Fruit fly (Drosophila melanogaster) whole organism, prepupa: ENCODE measurements around the gene mbo.

Source experiments
- Blimp-1 ChIP-seq: fragments of 200-800 bp; sonication (Bioruptor generic); optimal IDR thresholded peaks from 3 replicates; lab custom pipeline; 2017; ENCODE audit warnings: missing biosample characterization, missing genetic modification characterization, mild to moderate bottlenecking, moderate library complexity, missing genetic modification reagents
- CG1621 ChIP-seq: fragments of 200-800 bp; sonication (Bioruptor generic); optimal IDR thresholded peaks from 3 replicates; lab custom pipeline; 2018; ENCODE audit warnings: missing biosample characterization, mild to moderate bottlenecking, missing genetic modification characterization
- CG31627 ChIP-seq: fragments of 200-800 bp; sonication (Bioruptor generic); optimal IDR thresholded peaks from 3 replicates; lab custom pipeline; 2016; ENCODE audit warnings: missing biosample characterization, missing genetic modification characterization
- CG32006 ChIP-seq: fragments of 200-800 bp; sonication (Bioruptor generic); optimal IDR thresholded peaks from 3 replicates; lab custom pipeline; 2017; ENCODE audit warnings: missing biosample characterization, mild to moderate bottlenecking, missing genetic modification characterization
- CG34406 ChIP-seq: fragments of 200-800 bp; sonication (Bioruptor generic); optimal IDR thresholded peaks from 3 replicates; lab custom pipeline; 2016; ENCODE audit warnings: missing biosample characterization, missing genetic modification characterization
- CG3919 ChIP-seq: fragments of 200-800 bp; sonication (Bioruptor generic); optimal IDR thresholded peaks from 3 replicates; lab custom pipeline; 2016; ENCODE audit warnings: missing biosample characterization, missing genetic modification characterization
- CG6163 ChIP-seq: fragments of 200-800 bp; sonication (Bioruptor generic); IDR thresholded peaks from 3 replicates; pipeline ENCODE4 v1.3.6; 2022; ENCODE audit warnings: missing biosample characterization, missing genetic modification characterization
- CG6792 ChIP-seq: fragments of 200-800 bp; sonication (Bioruptor generic); optimal IDR thresholded peaks from 3 replicates; lab custom pipeline; 2016; ENCODE audit warnings: missing biosample characterization, missing genetic modification characterization
- CG6808 ChIP-seq: fragments of 200-800 bp; sonication (Bioruptor generic); optimal IDR thresholded peaks from 3 replicates; lab custom pipeline; 2017; ENCODE audit warnings: missing biosample characterization, missing genetic modification characterization, mild to moderate bottlenecking, moderate library complexity, missing genetic modification reagents
- CG6854 ChIP-seq: fragments of 200-800 bp; sonication (Bioruptor generic); optimal IDR thresholded peaks from 2 replicates; lab custom pipeline; 2017; ENCODE audit warnings: missing biosample characterization, mild to moderate bottlenecking, missing genetic modification characterization
- CG7368 ChIP-seq: fragments of 200-800 bp; sonication (Bioruptor generic); optimal IDR thresholded peaks from 3 replicates; lab custom pipeline; 2016; ENCODE audit warnings: missing biosample characterization, missing genetic modification characterization
- CG8119 ChIP-seq: fragments of 200-800 bp; sonication (Bioruptor generic); IDR thresholded peaks from 3 replicates; pipeline ENCODE4 v1.3.6; 2022; ENCODE audit warnings: missing biosample characterization, missing genetic modification characterization
- CG8632 ChIP-seq: fragments of 200-800 bp; sonication (Bioruptor generic); optimal IDR thresholded peaks from 3 replicates; lab custom pipeline; 2016; ENCODE audit warnings: missing biosample characterization, missing genetic modification characterization
- Eip75B ChIP-seq: fragments of 200-800 bp; sonication (Bioruptor generic); optimal IDR thresholded peaks from 3 replicates; lab custom pipeline; 2016; ENCODE audit warnings: missing biosample characterization, missing genetic modification characterization
- Eip78C ChIP-seq: fragments of 200-800 bp; sonication (Bioruptor generic); peaks from one replicate; lab custom pipeline; 2016; ENCODE audit warnings: missing biosample characterization, missing genetic modification characterization
- Lpt ChIP-seq: fragments of 200-800 bp; sonication (Bioruptor generic); optimal IDR thresholded peaks from 3 replicates; lab custom pipeline; 2016; ENCODE audit warnings: missing biosample characterization, missing genetic modification characterization
- OdsH ChIP-seq: fragments of 200-800 bp; sonication (Bioruptor generic); optimal IDR thresholded peaks from 3 replicates; lab custom pipeline; 2016; ENCODE audit warnings: missing biosample characterization, missing genetic modification characterization
- Sox102F ChIP-seq: fragments of 200-800 bp; sonication (Bioruptor generic); optimal IDR thresholded peaks from 2 replicates; lab custom pipeline; 2016; ENCODE audit warnings: missing biosample characterization, mild to moderate bottlenecking, missing genetic modification characterization
- acj6 ChIP-seq: fragments of 200-800 bp; sonication (Bioruptor generic); optimal IDR thresholded peaks from 3 replicates; lab custom pipeline; 2016; ENCODE audit warnings: missing biosample characterization, missing genetic modification characterization
- cyc ChIP-seq: fragments of 200-800 bp; sonication (Bioruptor generic); optimal IDR thresholded peaks from 3 replicates; lab custom pipeline; 2016; ENCODE audit warnings: missing biosample characterization, missing genetic modification characterization
- dac ChIP-seq: fragments of 200-800 bp; sonication (Bioruptor generic); optimal IDR thresholded peaks from 2 replicates; lab custom pipeline; 2017; ENCODE audit warnings: missing biosample characterization, mild to moderate bottlenecking, missing genetic modification characterization
- dsx ChIP-seq: fragments of 200-800 bp; optimal IDR thresholded peaks from 3 replicates; lab custom pipeline; 2019; ENCODE audit warnings: missing biosample characterization, mild to moderate bottlenecking, missing genetic modification characterization, moderate library complexity; ENCODE audit not compliant: poor library complexity, severe bottlenecking
- eg ChIP-seq: fragments of 200-800 bp; sonication (Bioruptor generic); IDR thresholded peaks from 3 replicates; pipeline ENCODE4 v1.3.6; 2022; ENCODE audit warnings: missing biosample characterization, missing genetic modification characterization
- fd59A ChIP-seq: fragments of 200-800 bp; sonication (Bioruptor generic); optimal IDR thresholded peaks from 2 replicates; lab custom pipeline; 2017; ENCODE audit warnings: missing biosample characterization, mild to moderate bottlenecking, missing genetic modification characterization, missing genetic modification reagents
- fd85E ChIP-seq: fragments of 200-800 bp; sonication (Bioruptor generic); optimal IDR thresholded peaks from 3 replicates; lab custom pipeline; 2016; ENCODE audit warnings: missing biosample characterization, missing genetic modification characterization
- net ChIP-seq: fragments of 200-800 bp; sonication (Bioruptor generic); optimal IDR thresholded peaks from 3 replicates; lab custom pipeline; 2016; ENCODE audit warnings: missing biosample characterization, missing genetic modification characterization
- pdm3 ChIP-seq: fragments of 200-800 bp; sonication (Bioruptor generic); optimal IDR thresholded peaks from 3 replicates; lab custom pipeline; 2016; ENCODE audit warnings: missing biosample characterization, missing genetic modification characterization
- salr ChIP-seq, 2 experiments: fragments of 200-800 bp; sonication (Bioruptor generic); optimal IDR thresholded peaks; 3 replicates each; lab custom pipeline; 2016 to 2018; ENCODE audit warnings: missing biosample characterization in 2 of 2, missing genetic modification characterization in 2 of 2, mild to moderate bottlenecking in 1 of 2
- svp ChIP-seq: fragments of 200-800 bp; sonication (Bioruptor generic); peaks from one replicate; lab custom pipeline; 2016; ENCODE audit warnings: missing biosample characterization, missing genetic modification characterization

mbo gene

DNA sequence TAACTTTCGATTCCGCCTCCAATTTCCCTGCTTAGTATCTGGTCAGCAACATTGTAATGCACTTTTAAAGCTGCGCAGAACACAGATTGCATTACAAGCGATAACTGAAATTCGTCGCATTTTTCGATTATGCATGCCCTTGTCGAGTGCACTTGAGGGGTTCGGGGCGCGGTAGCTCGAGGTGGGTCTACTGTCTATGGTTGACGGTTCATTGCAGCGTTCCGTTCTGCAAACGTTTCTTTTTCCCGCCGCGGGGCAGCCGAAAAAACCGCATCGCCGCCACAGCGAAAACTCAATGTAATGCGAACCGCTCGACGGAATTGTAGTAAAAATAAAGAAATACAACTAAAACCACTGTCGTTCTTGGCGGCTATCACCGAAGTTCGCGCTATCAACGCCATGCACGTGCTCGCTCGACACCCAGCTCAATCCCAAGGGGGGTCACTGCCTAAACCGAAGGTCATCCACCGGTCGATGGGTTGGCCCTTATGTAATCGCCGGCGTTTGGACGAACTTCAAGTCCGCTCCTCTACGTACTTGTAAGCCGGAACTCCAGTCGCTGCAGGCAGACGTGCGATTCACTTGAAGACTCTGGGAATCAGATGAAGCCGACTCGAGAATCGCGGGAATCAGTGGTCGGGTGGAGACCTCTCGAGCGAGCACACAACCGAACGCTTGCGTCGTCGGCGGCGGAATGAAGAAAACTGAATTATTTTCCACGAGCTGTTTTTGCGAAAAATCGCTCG is 10.0 kb upstream of the mbo start, which contains the start of gene kar:
kar (minus strand) TSS at position 696 of the 746 bp plus-strand sequence.
- no peak for TF ChIP-seq CG34406 (GFP tag; lab: Kevin White, UChicago)
- TF ChIP-seq salr (GFP tag; optimal IDR thresholded peaks at IDR 0.05; lab: Kevin White, UChicago), result no peak
- TF ChIP-seq CG3919 (GFP tag; lab: Kevin White, UChicago), result no peak
- no peak for TF ChIP-seq CG32006 (GFP tag; lab: Kevin White, UChicago)
- peak; percentile 77 for TF ChIP-seq dsx (GFP tag; lab: Kevin White, UChicago)
- TF ChIP-seq svp (GFP tag; lab: Kevin White, UChicago), result peak; percentile 94

DNA sequence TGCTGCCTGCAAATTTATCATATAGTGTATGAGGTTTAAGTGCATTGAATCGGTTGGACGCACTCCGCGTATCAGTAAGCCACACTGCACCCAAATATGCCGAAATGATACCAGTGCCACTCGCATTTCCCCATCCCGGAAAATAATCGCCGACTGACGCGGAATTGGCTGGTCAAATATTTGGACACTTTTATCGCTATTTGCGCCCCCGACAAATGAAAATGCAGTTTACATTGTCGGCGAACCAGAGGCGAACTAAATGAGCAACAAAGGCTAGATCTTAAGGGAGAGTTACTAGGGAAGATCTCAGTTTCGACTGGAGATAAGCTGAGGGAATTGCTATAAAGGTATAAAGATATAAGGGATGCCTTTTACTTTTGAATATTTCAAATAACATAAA is 9.3 kb upstream of the mbo start:
- TF ChIP-seq Eip78C, result peak; percentile 20
- no peak for TF ChIP-seq net (GFP tag; lab: Kevin White, UChicago)

DNA sequence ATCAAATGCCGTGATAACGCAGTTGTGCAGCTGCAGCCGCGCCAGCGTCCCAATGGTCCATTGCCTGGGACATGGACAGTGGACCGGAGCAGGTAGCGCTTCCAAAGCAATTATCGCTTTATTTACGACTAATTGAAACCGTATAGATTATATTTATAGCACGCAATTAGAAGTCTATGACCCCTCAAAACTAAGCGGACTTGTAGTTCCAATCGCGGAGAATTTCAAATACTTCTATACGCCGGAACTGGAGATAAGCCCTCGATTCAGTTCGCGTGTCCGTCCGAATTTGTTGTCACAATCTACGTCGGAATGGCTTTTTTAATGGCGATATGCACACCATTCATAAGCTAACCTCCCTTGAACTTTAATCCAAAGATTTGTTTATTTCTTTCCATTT is 6.4 kb upstream of the mbo start:
- TF ChIP-seq Eip75B (GFP tag; lab: Kevin White, UChicago) (no peak), acj6 (GFP tag; lab: Kevin White, UChicago) (no peak), CG1621 (tag; lab: Kevin White, UChicago) (no peak), CG31627 (GFP tag; lab: Kevin White, UChicago) (no peak), fd85E (GFP tag; lab: Kevin White, UChicago) (no peak), CG6808 (GFP tag; lab: Kevin White, UChicago) (no peak), dac (no peak), CG6854 (no peak)

DNA sequence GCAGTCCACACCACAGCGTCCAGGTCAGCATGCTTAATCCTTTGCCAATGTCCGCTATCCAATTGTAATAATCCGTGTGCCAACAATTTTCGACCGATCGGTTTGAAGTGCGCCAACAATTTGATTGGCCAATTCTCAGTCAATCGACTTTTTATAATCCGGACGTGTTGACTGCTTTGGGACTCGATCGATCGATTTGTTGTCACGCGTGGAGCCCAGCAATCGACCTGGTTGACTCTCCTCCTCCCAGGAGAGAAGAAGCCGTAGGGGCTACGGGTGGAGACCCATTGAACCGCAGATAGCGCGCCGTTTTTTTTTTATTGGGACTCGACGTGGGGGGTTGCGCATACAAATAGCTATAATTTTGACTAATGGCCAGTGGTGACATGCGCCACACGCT is 2.4 kb upstream of the mbo start, which contains the start of gene Cyp313a4:
Cyp313a4 (minus strand) TSS at position 101 of the 400 bp plus-strand sequence.
- TF ChIP-seq CG6792 (GFP tag; lab: Kevin White, UChicago), result no peak
- peak; percentile 79 for TF ChIP-seq svp (GFP tag; lab: Kevin White, UChicago)
- TF ChIP-seq, all 60 proteins: peak for 1

DNA sequence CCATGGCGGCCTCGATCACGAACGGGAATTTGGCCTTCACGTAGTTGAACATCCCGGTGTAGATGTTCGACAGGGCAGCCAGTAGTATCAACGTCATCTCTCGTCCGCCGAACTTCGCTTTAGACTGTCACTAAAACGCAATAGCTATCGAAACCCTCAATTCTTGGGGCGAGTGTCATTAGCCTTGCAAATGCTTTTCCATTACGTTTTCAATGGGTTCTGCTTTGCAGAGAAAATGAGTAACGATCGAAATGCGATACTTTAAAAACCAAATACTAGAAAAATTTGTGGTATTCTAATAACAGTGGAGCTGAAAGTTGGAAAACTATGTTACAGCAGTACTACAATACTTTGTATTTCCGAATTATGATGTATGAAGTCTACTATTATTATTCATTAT is 2.7 kb downstream of the mbo start, which contains the start of gene CG43630:
CG43630 (minus strand) TSS at position 101 of the 400 bp plus-strand sequence.
- TF ChIP-seq CG8119 (no peak), CG6792 (GFP tag; lab: Kevin White, UChicago) (no peak), cyc (no peak), CG34406 (GFP tag; lab: Kevin White, UChicago) (no peak), fd59A (no peak), CG6163 (no peak), eg (GFP tag; lab: Robert Waterston, UW) (no peak), Blimp-1 (GFP tag; lab: Kevin White, UChicago) (no peak), CG8632 (GFP tag; lab: Kevin White, UChicago) (no peak), fd85E (GFP tag; lab: Kevin White, UChicago) (no peak), pdm3 (GFP tag; lab: Kevin White, UChicago) (no peak), Sox102F (GFP tag; lab: Kevin White, UChicago) (no peak), salr (GFP tag; optimal IDR thresholded peaks at IDR 0.05; lab: Kevin White, UChicago) (no peak), CG32006 (GFP tag; lab: Kevin White, UChicago) (no peak), Lpt (GFP tag; lab: Kevin White, UChicago) (no peak), OdsH (GFP tag; lab: Kevin White, UChicago) (no peak)

DNA sequence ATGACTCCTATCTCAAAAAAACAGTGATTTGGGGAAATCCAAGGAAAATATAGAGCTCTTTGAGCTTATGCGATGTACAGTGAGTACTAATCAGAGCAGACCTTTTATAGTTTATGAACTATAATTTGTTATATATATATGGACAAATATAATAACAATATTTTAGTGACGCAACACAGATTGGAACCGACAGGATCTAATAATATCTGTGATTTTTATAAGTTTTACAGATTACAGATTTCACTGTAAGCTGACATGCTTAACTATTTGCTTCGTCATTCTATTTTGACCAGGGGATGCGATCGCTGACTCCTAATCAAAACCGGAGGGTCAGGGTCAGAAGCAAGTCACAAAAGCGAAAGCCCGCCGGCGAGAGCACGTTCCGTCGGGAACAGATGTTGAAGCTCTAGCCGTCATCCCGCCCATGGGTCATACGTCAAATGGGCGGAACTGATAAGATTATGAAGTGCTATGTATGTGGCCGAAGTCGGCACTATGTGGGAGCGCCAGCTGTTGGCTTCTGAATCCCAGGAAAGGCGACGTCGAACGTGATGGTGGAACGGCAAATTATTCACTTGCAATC is 4.7 kb downstream of the mbo start, which contains the start of gene Gnmt:
Gnmt (plus strand) TSS at position 568 of the 583 bp plus-strand sequence.
- TF ChIP-seq svp (GFP tag; lab: Kevin White, UChicago), result peak; percentile 98
- TF ChIP-seq CG7368 (GFP tag; lab: Kevin White, UChicago), result no peak
- TF ChIP-seq CG3919 (GFP tag; lab: Kevin White, UChicago), result no peak
